Worm (Caenorhabditis elegans): ENCODE data around the gene dlc-1.

DNA sequence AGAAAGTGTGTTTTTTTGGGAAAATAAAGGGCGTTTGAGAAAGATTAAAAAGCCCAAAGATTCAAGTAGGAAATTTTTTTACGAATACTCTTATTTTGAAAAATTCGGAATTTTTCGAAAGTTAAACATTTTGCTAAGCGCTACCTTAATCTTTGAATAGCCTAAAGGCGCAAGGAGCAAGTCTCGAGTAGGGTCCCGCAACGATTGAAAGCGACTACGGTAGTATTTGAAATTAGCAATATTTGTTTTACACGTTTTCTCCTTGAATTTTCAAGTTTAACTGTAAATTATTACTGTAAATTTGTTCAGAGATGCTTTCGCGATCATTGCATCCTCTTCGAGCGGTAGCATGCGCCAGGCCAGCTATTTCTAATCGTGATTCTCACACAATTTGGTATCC lies 1.3 kb upstream of the dlc-1 start, which contains the start of gene nduf-2.2:
- no peak for TF ChIP-seq pag-3 (tag; optimal IDR thresholded peaks at IDR 0.05; ENCODE audit: borderline replicate concordance)
- TF ChIP-seq ahr-1 (tag; optimal IDR thresholded peaks at IDR 0.05) = no peak
- TF ChIP-seq ceh-6 (GFP tag; optimal IDR thresholded peaks at IDR 0.05) = no peak
- TF ChIP-seq pat-9 (tag; optimal IDR thresholded peaks at IDR 0.05) = no peak

Data from whole organism, late embryonic.